Worm (Caenorhabditis elegans) whole organism, L4 larva: ENCODE results near the gene fbxc-45.
A peak's percentile ranks its signal among the peaks of the same experiment; 100 is the strongest.
"Not testable (repeated sequence)": the region's sequence is repeated elsewhere in the genome, so short reads cannot be mapped to it uniquely, and the experiment has no call there.

Experiments used
- F10B5.3 ChIP-seq: sonication (generic microtip); optimal IDR thresholded peaks from 2 replicates; lab custom pipeline; 2016; ENCODE audit warnings: mild to moderate bottlenecking, missing genetic modification characterization, missing compliant biosample characterization
- F37D6.2 ChIP-seq: sonication (generic microtip); optimal IDR thresholded peaks from 2 replicates; lab custom pipeline; 2016; ENCODE audit warnings: mild to moderate bottlenecking, missing genetic modification characterization, missing compliant biosample characterization
- F44E2.7 ChIP-seq: fragments of 200-800 bp; sonication (Bioruptor generic); IDR thresholded peaks from 2 replicates; pipeline ENCODE4 v2.1.2; 2022; ENCODE audit warnings: missing genetic modification characterization, missing compliant biosample characterization
- F49E8.2 ChIP-seq: sonication (generic microtip); optimal IDR thresholded peaks from 2 replicates; lab custom pipeline; 2016; ENCODE audit warnings: missing compliant biosample characterization, mild to moderate bottlenecking, missing genetic modification characterization, borderline replicate concordance
- R02D3.7 ChIP-seq: fragments of 150-350 bp; sonication (generic microtip); optimal IDR thresholded peaks from 3 replicates; lab custom pipeline; 2014; ENCODE audit warnings: missing biosample characterization, missing genetic modification characterization
- T20F7.1 ChIP-seq: fragments of 200-800 bp; sonication (Bioruptor generic); optimal IDR thresholded peaks from 2 replicates; lab custom pipeline; 2018; ENCODE audit warnings: mild to moderate bottlenecking, missing genetic modification characterization, missing compliant biosample characterization
- Y48G9A.11 ChIP-seq: fragments of 200-800 bp; sonication (Bioruptor generic); IDR thresholded peaks from 2 replicates; pipeline ENCODE4 v1.3.6; 2022; ENCODE audit warnings: missing genetic modification reagents, missing genetic modification characterization, missing compliant biosample characterization
- aha-1 ChIP-seq: fragments of 150-350 bp; peaks from one replicate; lab custom pipeline; 2014; ENCODE audit warnings: missing biosample characterization, missing genetic modification characterization
- ama-1 ChIP-seq: fragments of 150-350 bp; optimal IDR thresholded peaks from 2 replicates; lab custom pipeline; 2014; ENCODE audit warnings: inconsistent platforms, mixed read lengths
- ceh-32 ChIP-seq: sonication (generic microtip); optimal IDR thresholded peaks from 2 replicates; lab custom pipeline; 2016; ENCODE audit warnings: mild to moderate bottlenecking, missing genetic modification characterization, missing compliant biosample characterization; ENCODE audit not compliant: poor library complexity
- ceh-44 ChIP-seq: fragments of 200-800 bp; sonication (Bioruptor generic); IDR thresholded peaks from 2 replicates; pipeline ENCODE4 v1.3.6; 2022; ENCODE audit warnings: missing genetic modification reagents, missing genetic modification characterization, missing compliant biosample characterization
- ces-1 ChIP-seq: fragments of 150-350 bp; sonication (generic microtip); optimal IDR thresholded peaks from 4 replicates; lab custom pipeline; 2014; ENCODE audit warnings: missing biosample characterization, missing genetic modification reagents, missing genetic modification characterization
- daf-16 ChIP-seq, 3 experiments: sonication (generic microtip); optimal IDR thresholded peaks; 2 replicates each; lab custom pipeline; 2016 to 2017; ENCODE audit warnings: missing genetic modification characterization in 3 of 3, missing genetic modification reagents in 3 of 3, mild to moderate bottlenecking in 2 of 3, missing compliant biosample characterization in 2 of 3, missing biosample characterization in 1 of 3, moderate library complexity in 1 of 3
- dmd-6 ChIP-seq: fragments of 200-800 bp; sonication (Bioruptor generic); IDR thresholded peaks from 2 replicates; pipeline ENCODE4 v1.3.6; 2022; ENCODE audit warnings: missing genetic modification reagents, missing genetic modification characterization, missing compliant biosample characterization
- dve-1 ChIP-seq: sonication (generic microtip); optimal IDR thresholded peaks from 2 replicates; lab custom pipeline; 2017; ENCODE audit warnings: antibody characterized with exemption, mild to moderate bottlenecking, missing genetic modification characterization, missing compliant biosample characterization; ENCODE audit not compliant: insufficient read depth
- egl-43 ChIP-seq: fragments of 200-800 bp; sonication (Bioruptor generic); IDR thresholded peaks from 2 replicates; pipeline ENCODE4 v1.3.6; 2022; ENCODE audit warnings: missing genetic modification reagents, missing genetic modification characterization, missing compliant biosample characterization
- gei-8 ChIP-seq: fragments of 200-800 bp; sonication (Bioruptor generic); optimal IDR thresholded peaks from 2 replicates; lab custom pipeline; 2018; ENCODE audit warnings: mild to moderate bottlenecking, missing genetic modification characterization, missing compliant biosample characterization
- hlh-11 ChIP-seq: fragments of 200-800 bp; sonication (Bioruptor generic); optimal IDR thresholded peaks from 2 replicates; lab custom pipeline; 2018; ENCODE audit warnings: mild to moderate bottlenecking, missing genetic modification characterization, missing compliant biosample characterization
- hmg-1.1 ChIP-seq: fragments of 200-800 bp; sonication (Bioruptor generic); IDR thresholded peaks from 2 replicates; pipeline ENCODE4 v1.3.6; 2022; ENCODE audit warnings: missing genetic modification reagents, missing genetic modification characterization, missing compliant biosample characterization
- jun-1 ChIP-seq: fragments of 150-350 bp; optimal IDR thresholded peaks from 2 replicates; lab custom pipeline; 2014; ENCODE audit warnings: missing biosample characterization, missing genetic modification reagents, missing genetic modification characterization
- lin-38 ChIP-seq: fragments of 200-800 bp; sonication (Bioruptor generic); IDR thresholded peaks from 2 replicates; pipeline ENCODE4 v1.3.6; 2022; ENCODE audit warnings: missing genetic modification reagents, missing genetic modification characterization, missing compliant biosample characterization
- lin-39 ChIP-seq: fragments of 150-350 bp; optimal IDR thresholded peaks from 2 replicates; lab custom pipeline; 2014; ENCODE audit warnings: missing biosample characterization, missing genetic modification reagents, missing genetic modification characterization
- lir-3 ChIP-seq: sonication (generic microtip); optimal IDR thresholded peaks from 2 replicates; lab custom pipeline; 2016; ENCODE audit warnings: mild to moderate bottlenecking, missing genetic modification characterization, missing compliant biosample characterization
- lsy-2 ChIP-seq, 2 experiments: fragments of 150-350 bp in 1 of 2; sonication (generic microtip) in 1 of 2; optimal IDR thresholded peaks; 2 replicates each; lab custom pipeline; 2014 to 2017; ENCODE audit warnings: missing biosample characterization in 2 of 2, missing genetic modification characterization in 2 of 2
- madf-9 ChIP-seq: fragments of 200-800 bp; sonication (Bioruptor generic); conservative IDR thresholded peaks from 2 replicates; pipeline ENCODE4 v1.3.6; 2022; ENCODE audit warnings: missing genetic modification reagents, missing genetic modification characterization, missing compliant biosample characterization
- mdl-1 ChIP-seq, 2 experiments: fragments of 150-350 bp in 1 of 2; sonication (generic microtip) in 1 of 2; optimal IDR thresholded peaks; 2 replicates each; lab custom pipeline; 2014 to 2017; ENCODE audit warnings: missing biosample characterization in 2 of 2, missing genetic modification characterization in 2 of 2
- mdt-29 ChIP-seq: fragments of 200-800 bp; sonication (Bioruptor generic); IDR thresholded peaks from 2 replicates; pipeline ENCODE4 v1.3.6; 2022; ENCODE audit warnings: missing genetic modification reagents, missing genetic modification characterization, missing compliant biosample characterization
- mep-1 ChIP-seq: fragments of 150-350 bp; sonication (generic microtip); optimal IDR thresholded peaks from 3 replicates; lab custom pipeline; 2014; ENCODE audit warnings: missing biosample characterization, missing genetic modification characterization
- mes-2 ChIP-seq: sonication (generic microtip); optimal IDR thresholded peaks from 2 replicates; lab custom pipeline; 2016; ENCODE audit warnings: missing genotype, mild to moderate bottlenecking, missing genetic modification characterization, missing compliant biosample characterization; ENCODE audit not compliant: poor library complexity, severe bottlenecking
- nhr-102 ChIP-seq: sonication (generic microtip); optimal IDR thresholded peaks from 2 replicates; lab custom pipeline; 2016; ENCODE audit warnings: mild to moderate bottlenecking, missing genetic modification characterization, moderate library complexity, missing compliant biosample characterization
- nhr-237 ChIP-seq: sonication (generic microtip); optimal IDR thresholded peaks from 2 replicates; lab custom pipeline; 2017; ENCODE audit warnings: missing biosample characterization, missing genetic modification characterization
- nhr-28 ChIP-seq: fragments of 150-350 bp; optimal IDR thresholded peaks from 2 replicates; lab custom pipeline; 2014; ENCODE audit warnings: missing biosample characterization, missing genetic modification characterization
- rbr-2 ChIP-seq: sonication (generic microtip); optimal IDR thresholded peaks from 2 replicates; lab custom pipeline; 2016; ENCODE audit warnings: missing genotype, missing genetic modification characterization, missing compliant biosample characterization
- sdz-12 ChIP-seq: fragments of 200-800 bp; sonication (Bioruptor generic); optimal IDR thresholded peaks from 2 replicates; lab custom pipeline; 2018; ENCODE audit warnings: mild to moderate bottlenecking, missing genetic modification characterization, missing compliant biosample characterization
- spr-3 ChIP-seq: fragments of 200-800 bp; sonication (Bioruptor generic); optimal IDR thresholded peaks from 2 replicates; lab custom pipeline; 2018; ENCODE audit warnings: mild to moderate bottlenecking, missing genetic modification characterization, missing compliant biosample characterization
- unc-62 ChIP-seq, 3 experiments: fragments of 150-350 bp in 1 of 3; sonication (generic microtip); optimal IDR thresholded peaks in 2 of 3; peaks in 1 of 3; 1 replicate in 1 of 3; 2 replicates in 2 of 3; lab custom pipeline; 2014 to 2017; ENCODE audit warnings: missing biosample characterization in 3 of 3, missing genetic modification characterization in 3 of 3, missing genetic modification reagents in 3 of 3, missing genotype in 1 of 3
- zip-11 ChIP-seq: fragments of 200-800 bp; sonication (Bioruptor generic); IDR thresholded peaks from 2 replicates; pipeline ENCODE4 v1.3.6; 2022; ENCODE audit warnings: missing genetic modification characterization, missing compliant biosample characterization
- ztf-11 ChIP-seq: fragments of 150-350 bp; optimal IDR thresholded peaks from 2 replicates; lab custom pipeline; 2014; ENCODE audit warnings: missing biosample characterization, missing genetic modification characterization

The fbxc-45 gene

ce11 chrIV:2894630-2895029 is 27.4 kb downstream of the fbxc-45 start, which contains the start of gene Y54G2A.19:
Y54G2A.19 (minus strand) TSS chrIV:2894730.
- not testable (repeated sequence) for TF ChIP-seq mep-1; mdl-1 (tag; optimal IDR thresholded peaks at IDR 0.05; lab: Kevin White, UChicago); F49E8.2

ce11 chrIV:2893486-2893842 is 28.6 kb downstream of the fbxc-45 start:
- TF ChIP-seq F37D6.2 (tag; lab: Kevin White, UChicago) (no peak), lin-38 (GFP tag; lab: Robert Waterston, UW) (peak; percentile 31; the same call in 1 of the 2 replicates), F49E8.2 (peak; percentile 4), sdz-12 (GFP tag; lab: Kevin White, UChicago) (no peak), ceh-44 (no peak), aha-1 (tag; lab: Kevin White, UChicago) (no peak), egl-43 (GFP tag; lab: Robert Waterston, UW) (no peak), hmg-1.1 (GFP tag; lab: Robert Waterston, UW) (no peak), lsy-2 (tag; optimal IDR thresholded peaks at IDR 0.05; lab: Kevin White, UChicago) (no peak), Y48G9A.11 (GFP tag; lab: Robert Waterston, UW) (0 out of 2 replicates have a peak, but pooled peaks have one; percentile 32), mdt-29 (GFP tag; lab: Robert Waterston, UW) (no peak), nhr-237 (tag; lab: Kevin White, UChicago) (no peak), ama-1 (lab: Kevin White, UChicago) (no peak), nhr-102 (tag; lab: Kevin White, UChicago) (no peak)

DNA sequence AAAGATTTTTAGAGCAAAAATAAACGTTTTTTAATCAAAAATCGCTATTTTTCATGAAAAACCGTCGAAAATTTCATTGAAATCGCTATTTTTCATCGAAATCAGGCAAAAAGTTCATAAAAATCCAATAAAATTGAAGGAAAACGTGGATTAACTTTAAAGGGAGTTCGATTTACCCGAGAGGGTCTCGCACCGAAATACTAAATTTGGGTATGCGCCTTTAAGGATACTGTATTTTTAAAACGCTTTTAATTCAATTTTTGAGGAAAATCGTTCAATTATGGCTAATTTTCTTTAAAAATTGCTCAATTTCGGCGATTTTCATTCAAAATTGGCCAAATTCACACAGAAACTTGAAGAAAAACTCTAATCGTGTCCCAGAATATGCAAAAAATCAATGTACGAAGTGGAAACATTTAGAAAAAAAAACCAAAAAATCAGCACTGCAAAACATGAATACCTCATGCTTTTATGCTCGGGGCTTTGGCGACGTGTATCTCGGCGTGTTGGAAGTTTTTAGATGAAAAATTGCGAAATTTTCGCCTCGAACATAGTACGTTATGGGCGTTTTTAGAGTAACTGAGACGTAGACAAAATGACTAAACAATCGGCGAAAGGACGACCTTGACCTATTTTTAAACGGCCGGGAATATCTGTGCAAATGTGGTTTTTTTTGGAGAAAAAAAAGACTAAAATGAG is 29.1 kb downstream of the fbxc-45 start:
- TF ChIP-seq T20F7.1 (GFP tag; lab: Kevin White, UChicago) (no peak), nhr-102 (tag; lab: Kevin White, UChicago) (no peak), ceh-32 (tag; lab: Kevin White, UChicago) (no peak), dmd-6 (GFP tag; lab: Robert Waterston, UW) (no peak), jun-1 (no peak), mes-2 (tag; lab: Kevin White, UChicago) (peak; percentile 5), lin-39 (tag; lab: Kevin White, UChicago) (no peak), daf-16 (GFP tag; optimal IDR thresholded peaks at IDR 0.05; lab: Kevin White, UChicago) (no peak), daf-16 (tag; optimal IDR thresholded peaks at IDR 0.05; lab: Kevin White, UChicago) (peak; percentile 10), zip-11 (GFP tag; lab: Robert Waterston, UW) (no peak)
- TF ChIP-seq, all 104 proteins: peak for 2

DNA sequence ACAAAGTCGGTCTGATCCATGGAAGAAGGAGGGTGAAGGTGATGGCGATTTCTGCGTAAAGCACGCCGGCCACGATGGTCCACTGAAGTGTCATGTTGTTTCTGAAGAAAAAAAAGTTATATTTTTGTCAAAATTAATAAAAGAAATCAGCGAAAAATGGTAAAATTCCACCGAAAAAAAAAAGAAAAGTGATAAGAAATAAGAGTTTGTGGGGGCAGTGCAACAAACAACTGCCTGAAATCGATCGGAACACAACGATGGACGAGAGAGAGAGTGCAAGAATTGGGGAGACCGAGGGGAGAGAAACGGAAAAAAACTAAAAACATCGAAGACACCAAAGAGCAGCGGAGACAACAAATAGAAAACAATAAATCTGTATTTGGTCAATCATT is 29.7 kb downstream of the fbxc-45 start, which contains the start of gene Y54G2A.18:
TSS of gene Y54G2A.18 (minus strand) at position 101 of the 392 bp plus-strand sequence.
- TF ChIP-seq R02D3.7 (tag; lab: Kevin White, UChicago): no peak
- TF ChIP-seq madf-9 (GFP tag; lab: Robert Waterston, UW): no peak
- TF ChIP-seq ztf-11: no peak
- peak; percentile 22 for TF ChIP-seq nhr-28
- no peak for TF ChIP-seq lir-3 (tag; lab: Kevin White, UChicago)
- no peak for TF ChIP-seq rbr-2 (tag; lab: Kevin White, UChicago)
- peak; percentile 1 for TF ChIP-seq hlh-11 (tag; lab: Kevin White, UChicago)
- TF ChIP-seq ces-1 (GFP tag; lab: Kevin White, UChicago): no peak
- TF ChIP-seq dmd-6 (GFP tag; lab: Robert Waterston, UW): peak; percentile 14; the same call in 1 of the 2 replicates
- TF ChIP-seq unc-62 (GFP tag; optimal IDR thresholded peaks at IDR 0.05 in 1 of 2; lab: Kevin White, UChicago): peak in 1 of 2 experiments; percentile 28
- TF ChIP-seq unc-62 (tag; optimal IDR thresholded peaks at IDR 0.05; lab: Kevin White, UChicago): no peak
- TF ChIP-seq zip-11 (GFP tag; lab: Robert Waterston, UW): no peak
- 0 out of 2 replicates have a peak, but pooled peaks have one; percentile 20 for TF ChIP-seq lin-38 (GFP tag; lab: Robert Waterston, UW)
- no peak for TF ChIP-seq daf-16 (GFP tag; optimal IDR thresholded peaks at IDR 0.05; lab: Kevin White, UChicago)
- TF ChIP-seq daf-16 (tag; optimal IDR thresholded peaks at IDR 0.05; lab: Kevin White, UChicago): peak; percentile 83
- peak; percentile 39 for TF ChIP-seq dve-1 (tag; lab: Kevin White, UChicago)
- TF ChIP-seq ama-1 (lab: Kevin White, UChicago): no peak
- no peak for TF ChIP-seq F10B5.3 (tag; lab: Kevin White, UChicago)
- no peak for TF ChIP-seq gei-8 (GFP tag; lab: Kevin White, UChicago)
- no peak for TF ChIP-seq spr-3
- TF ChIP-seq F44E2.7 (GFP tag; lab: Robert Waterston, UW): no peak
